Worm (Caenorhabditis elegans) whole organism, young adult: Measurements from ENCODE around the gene F13E9.5.

Source experiments
- Y53G8AR.9 ChIP-seq: fragments of 200-800 bp; sonication (Bioruptor generic); conservative IDR thresholded peaks from 2 replicates; pipeline ENCODE4 v1.3.6; 2022; ENCODE audit warnings: missing genetic modification reagents, missing genetic modification characterization, missing compliant biosample characterization
- ceh-91 ChIP-seq: fragments of 200-800 bp; sonication (Bioruptor generic); IDR thresholded peaks from 2 replicates; pipeline ENCODE4 v1.3.6; 2022; ENCODE audit warnings: missing genetic modification reagents, missing genetic modification characterization, missing compliant biosample characterization
- hmg-1.2 ChIP-seq: fragments of 200-800 bp; sonication (Bioruptor generic); IDR thresholded peaks from 2 replicates; pipeline ENCODE4 v1.3.6; 2022; ENCODE audit warnings: missing genetic modification reagents, missing genetic modification characterization, missing compliant biosample characterization
- nhr-27 ChIP-seq: fragments of 200-800 bp; sonication (Bioruptor generic); optimal IDR thresholded peaks from 2 replicates; lab custom pipeline; 2018; ENCODE audit warnings: mild to moderate bottlenecking, missing genetic modification characterization, moderate library complexity, missing compliant biosample characterization

- TF ChIP-seq hmg-1.2 (GFP tag; lab: Robert Waterston, UW): no peak
- no peak for TF ChIP-seq Y53G8AR.9 (GFP tag; lab: Robert Waterston, UW)
- TF ChIP-seq nhr-27: no peak
- no peak for TF ChIP-seq ceh-91 (GFP tag; lab: Robert Waterston, UW)
Measured at ce11 chrIV:10900083-10900482, 15.9 kb upstream of the F13E9.5 start, which contains the start of gene srlf-30.
